Fruit fly (Drosophila melanogaster): ENCODE data around the gene CG32638.

CG32638 gene

dm6 chrX:13159481-13159880 is 30.9 kb upstream of the CG32638 start, which contains the start of the genes Bap60 and CG12096 (continued):
- TF ChIP-seq CG7556 (GFP tag; optimal IDR thresholded peaks at IDR 0.05) (peak; percentile 60), Fer1 (GFP tag; optimal IDR thresholded peaks at IDR 0.05) (peak; percentile 70), amos (GFP tag; IDR thresholded peaks at IDR 0.05; ENCODE audit: partially characterized antibody) (peak; percentile 81), Usf (GFP tag; optimal IDR thresholded peaks at IDR 0.05) (peak; percentile 56), CG9817 (tag; optimal IDR thresholded peaks at IDR 0.05) (peak; percentile 85), CG15269 (tag; optimal IDR thresholded peaks at IDR 0.05) (peak; percentile 69), CG7786 (GFP tag; optimal IDR thresholded peaks at IDR 0.05) (peak; percentile 86), Sry-β (GFP tag; optimal IDR thresholded peaks at IDR 0.05) (peak; percentile 11), CG8089 (GFP tag; optimal IDR thresholded peaks at IDR 0.05) (peak; percentile 55), CG7271 (tag; optimal IDR thresholded peaks at IDR 0.05) (no peak), bsh (GFP tag; optimal IDR thresholded peaks at IDR 0.05) (peak in 1 of 2 experiments; percentile 65), Gug (GFP tag; IDR thresholded peaks at IDR 0.05) (peak; percentile 59; the same call in 2 of the 4 replicates), CG16813 (GFP tag; IDR thresholded peaks at IDR 0.05; ENCODE audit: partially characterized antibody) (peak; percentile 96), D (optimal IDR thresholded peaks at IDR 0.05) (no peak), D (GFP tag; optimal IDR thresholded peaks at IDR 0.05) (peak; percentile 6), Doc3 (GFP tag; IDR thresholded peaks at IDR 0.05; ENCODE audit: partially characterized antibody) (peak; percentile 90), Xbp1 (GFP tag; optimal IDR thresholded peaks at IDR 0.05) (peak; percentile 75), Optix (GFP tag; IDR thresholded peaks at IDR 0.05) (peak; percentile 13; the same call in 1 of the 3 replicates), sens (GFP tag) (peak; percentile 95), CG6689 (GFP tag; IDR thresholded peaks at IDR 0.05) (peak; percentile 68), MESR4 (GFP tag; optimal IDR thresholded peaks at IDR 0.05) (no peak), luna (GFP tag; optimal IDR thresholded peaks at IDR 0.05) (peak; percentile 54), CG13287 (GFP tag; IDR thresholded peaks at IDR 0.05; ENCODE audit: partially characterized antibody) (peak; percentile 95), CG9797 (GFP tag; optimal IDR thresholded peaks at IDR 0.05) (peak; percentile 55), z (GFP tag; IDR thresholded peaks at IDR 0.05) (no peak), ham (GFP tag; IDR thresholded peaks at IDR 0.05) (0 out of 2 replicates have a peak, but pooled peaks have one; percentile 28), al (GFP tag; IDR thresholded peaks at IDR 0.05) (peak; percentile 76), CG8290 (GFP tag; optimal IDR thresholded peaks at IDR 0.05) (peak; percentile 49), CG8290 (tag; optimal IDR thresholded peaks at IDR 0.05) (peak in 1 of 2 experiments; percentile 55), CG10543 (GFP tag; optimal IDR thresholded peaks at IDR 0.05) (peak; percentile 73), bigmax (GFP tag; optimal IDR thresholded peaks at IDR 0.05) (no peak), crol (GFP tag; IDR thresholded peaks at IDR 0.05) (no peak), CG30020 (tag; optimal IDR thresholded peaks at IDR 0.05) (peak; percentile 83), CG31224 (GFP tag; IDR thresholded peaks at IDR 0.05) (peak; percentile 27; the same call in 1 of the 2 replicates), CG6272 (GFP tag; IDR thresholded peaks at IDR 0.05) (peak; percentile 44), Lim3 (GFP tag; IDR thresholded peaks at IDR 0.05) (no peak), CG13894 (tag; optimal IDR thresholded peaks at IDR 0.05) (peak; percentile 63), Dref (GFP tag; IDR thresholded peaks at IDR 0.05) (peak; percentile 66), pb (GFP tag; optimal IDR thresholded peaks at IDR 0.05) (peak; percentile 57), CG7928 (GFP tag; optimal IDR thresholded peaks at IDR 0.05) (peak; percentile 98), CG42726 (GFP tag; IDR thresholded peaks at IDR 0.05; ENCODE audit: partially characterized antibody) (peak; percentile 43), zfh1 (GFP tag; IDR thresholded peaks at IDR 0.05) (peak; percentile 56; the same call in 2 of the 3 replicates), pzg (GFP tag; optimal IDR thresholded peaks at IDR 0.05) (peak; percentile 80), CG12104 (GFP tag; optimal IDR thresholded peaks at IDR 0.05) (peak; percentile 5), CG17186 (GFP tag; optimal IDR thresholded peaks at IDR 0.05) (peak; percentile 68), Adf1 (GFP tag; IDR thresholded peaks at IDR 0.05) (0 out of 2 replicates have a peak, but pooled peaks have one; percentile 15), CG2116 (GFP tag; optimal IDR thresholded peaks at IDR 0.05) (peak; percentile 92), pnt (GFP tag; optimal IDR thresholded peaks at IDR 0.05) (peak; percentile 65), HLH54F (GFP tag; optimal IDR thresholded peaks at IDR 0.05) (peak; percentile 84), Dp (GFP tag; optimal IDR thresholded peaks at IDR 0.05) (peak; percentile 39), CG2199 (GFP tag; IDR thresholded peaks at IDR 0.05) (no peak)
